1 fruit fly cellular context compared by ENCODE assay signal in genomic region chr3R:20574535-20574980, dm6.
A peak's percentile ranks its signal among the peaks of the same experiment; 100 is the strongest.
TF ChIP-seq lines count a peak whose summit lies in the region.

No protein-coding gene starts in this region.

TF ChIP-seq in whole organism, embryonic, 481 proteins besides CTCF, POLR2A, EP300 and RAD21 (continued from another document and continues in another):
- no peak for TF ChIP-seq sna (GFP tag; IDR thresholded peaks at IDR 0.05; lab: Robert Waterston, UW; ENCODE audit: partially characterized antibody)
- TF ChIP-seq trh (GFP tag; optimal IDR thresholded peaks at IDR 0.05; lab: Kevin White, UChicago): no peak
- TF ChIP-seq Oli (tag; optimal IDR thresholded peaks at IDR 0.05; lab: Kevin White, UChicago): no peak
- no peak for TF ChIP-seq CG11695 (GFP tag; IDR thresholded peaks at IDR 0.05; lab: Robert Waterston, UW)
- TF ChIP-seq HLH3B (GFP tag; IDR thresholded peaks at IDR 0.05; lab: Robert Waterston, UW): no peak
- TF ChIP-seq CG13123 (GFP tag; optimal IDR thresholded peaks at IDR 0.05; lab: Kevin White, UChicago): no peak
- no peak for TF ChIP-seq pros (GFP tag; optimal IDR thresholded peaks at IDR 0.05; lab: Kevin White, UChicago)
- TF ChIP-seq Atf3 (GFP tag; optimal IDR thresholded peaks at IDR 0.05; lab: Kevin White, UChicago): no peak
- TF ChIP-seq CG13424 (tag; optimal IDR thresholded peaks at IDR 0.05; lab: Kevin White, UChicago): no peak
- TF ChIP-seq kay (GFP tag; optimal IDR thresholded peaks at IDR 0.05; lab: Kevin White, UChicago): peak; percentile 5
- TF ChIP-seq HLH54F (GFP tag; optimal IDR thresholded peaks at IDR 0.05; lab: Kevin White, UChicago): no peak
- TF ChIP-seq CG12942 (GFP tag; optimal IDR thresholded peaks at IDR 0.05; lab: Kevin White, UChicago): no peak
- TF ChIP-seq CG2199 (GFP tag; IDR thresholded peaks at IDR 0.05; lab: Robert Waterston, UW): no peak
- TF ChIP-seq nerfin-1 (tag; optimal IDR thresholded peaks at IDR 0.05; lab: Kevin White, UChicago): no peak
- TF ChIP-seq CkIIα-i1 (GFP tag; IDR thresholded peaks at IDR 0.05; lab: Robert Waterston, UW): no peak
- TF ChIP-seq CG4820 (GFP tag; optimal IDR thresholded peaks at IDR 0.05; lab: Kevin White, UChicago): no peak
- TF ChIP-seq Dll (GFP tag; IDR thresholded peaks at IDR 0.05; lab: Robert Waterston, UW; ENCODE audit: partially characterized antibody): no peak
- TF ChIP-seq ind (GFP tag; optimal IDR thresholded peaks at IDR 0.05; lab: Kevin White, UChicago): no peak
- no peak for TF ChIP-seq seq (GFP tag; IDR thresholded peaks at IDR 0.05; lab: Robert Waterston, UW)
- TF ChIP-seq tap (tag; optimal IDR thresholded peaks at IDR 0.05; lab: Kevin White, UChicago): no peak
- no peak for TF ChIP-seq CG11504 (tag; optimal IDR thresholded peaks at IDR 0.05; lab: Kevin White, UChicago)
- no peak for TF ChIP-seq CG1024 (GFP tag; IDR thresholded peaks at IDR 0.05; lab: Robert Waterston, UW)
- peak; percentile 73 for TF ChIP-seq CG13894 (tag; optimal IDR thresholded peaks at IDR 0.05; lab: Kevin White, UChicago)
- TF ChIP-seq E2f2 (GFP tag; IDR thresholded peaks at IDR 0.05; lab: Robert Waterston, UW): no peak
- TF ChIP-seq Adf1 (GFP tag; IDR thresholded peaks at IDR 0.05; lab: Robert Waterston, UW): no peak; the same call in 1 of the 2 replicates
- TF ChIP-seq zen (tag; optimal IDR thresholded peaks at IDR 0.05; lab: Kevin White, UChicago): peak; percentile 36
- TF ChIP-seq pan (optimal IDR thresholded peaks at IDR 0.05; lab: Kevin White, UChicago): no peak
- no peak for TF ChIP-seq pan (GFP tag; optimal IDR thresholded peaks at IDR 0.05 in 1 of 2, IDR thresholded peaks at IDR 0.05 in 1 of 2)
- peak; percentile 42 for TF ChIP-seq PHDP (tag; optimal IDR thresholded peaks at IDR 0.05; lab: Kevin White, UChicago)
- TF ChIP-seq esg (GFP tag; conservative IDR thresholded peaks at IDR 0.05; lab: Robert Waterston, UW): no peak
- no peak for TF ChIP-seq D19B (GFP tag; optimal IDR thresholded peaks at IDR 0.05; lab: Kevin White, UChicago)
- no peak for TF ChIP-seq Sox100B (GFP tag; optimal IDR thresholded peaks at IDR 0.05; lab: Kevin White, UChicago)
- TF ChIP-seq hbn (GFP tag; IDR thresholded peaks at IDR 0.05; lab: Robert Waterston, UW; ENCODE audit: partially characterized antibody): no peak
- peak; percentile 5 for TF ChIP-seq wek (GFP tag; optimal IDR thresholded peaks at IDR 0.05; lab: Kevin White, UChicago)
- no peak for TF ChIP-seq Dip3 (GFP tag; optimal IDR thresholded peaks at IDR 0.05; lab: Kevin White, UChicago)
- TF ChIP-seq CG15269 (tag; optimal IDR thresholded peaks at IDR 0.05; lab: Kevin White, UChicago): peak; percentile 12
- TF ChIP-seq Kr (GFP tag; optimal IDR thresholded peaks at IDR 0.05; lab: Kevin White, UChicago): no peak
- peak; percentile 32; the same call in 1 of the 2 replicates for TF ChIP-seq vvl (GFP tag; IDR thresholded peaks at IDR 0.05; lab: Robert Waterston, UW)
- TF ChIP-seq sens (GFP tag; lab: Kevin White, UChicago): peak; percentile 54
- TF ChIP-seq CG4328 (GFP tag; optimal IDR thresholded peaks at IDR 0.05; lab: Kevin White, UChicago): peak; percentile 32
- TF ChIP-seq TFAM (GFP tag; optimal IDR thresholded peaks at IDR 0.05; lab: Kevin White, UChicago): no peak
- TF ChIP-seq gro (GFP tag; optimal IDR thresholded peaks at IDR 0.05; lab: Kevin White, UChicago): peak; percentile 49
- no peak for TF ChIP-seq ranshi (GFP tag; IDR thresholded peaks at IDR 0.05; lab: Robert Waterston, UW)
- TF ChIP-seq p53 (GFP tag; optimal IDR thresholded peaks at IDR 0.05; lab: Kevin White, UChicago): no peak
- TF ChIP-seq CG10431 (GFP tag; optimal IDR thresholded peaks at IDR 0.05; lab: Kevin White, UChicago): no peak
- peak; percentile 95 for TF ChIP-seq mirr (GFP tag; optimal IDR thresholded peaks at IDR 0.05; lab: Kevin White, UChicago)
- TF ChIP-seq sisA (GFP tag; IDR thresholded peaks at IDR 0.05; lab: Robert Waterston, UW): no peak
- no peak for TF ChIP-seq tll (GFP tag; optimal IDR thresholded peaks at IDR 0.05; lab: Kevin White, UChicago)
- TF ChIP-seq Aef1 (GFP tag; IDR thresholded peaks at IDR 0.05; lab: Robert Waterston, UW): no peak
- TF ChIP-seq eyg (GFP tag; optimal IDR thresholded peaks at IDR 0.05; lab: Kevin White, UChicago): no peak
- TF ChIP-seq Dp (GFP tag; optimal IDR thresholded peaks at IDR 0.05; lab: Kevin White, UChicago): no peak
- no peak for TF ChIP-seq CoRest (tag; optimal IDR thresholded peaks at IDR 0.05; lab: Kevin White, UChicago)
- no peak for TF ChIP-seq CG1603 (tag; optimal IDR thresholded peaks at IDR 0.05; lab: Kevin White, UChicago)
- TF ChIP-seq kah (GFP tag; optimal IDR thresholded peaks at IDR 0.05; lab: Kevin White, UChicago): no peak
- TF ChIP-seq pho (GFP tag; optimal IDR thresholded peaks at IDR 0.05; lab: Kevin White, UChicago): peak; percentile 9
- no peak for TF ChIP-seq dmrt99B (tag; optimal IDR thresholded peaks at IDR 0.05; lab: Kevin White, UChicago)
- no peak for TF ChIP-seq Hmx (GFP tag; optimal IDR thresholded peaks at IDR 0.05; lab: Kevin White, UChicago)
- TF ChIP-seq grn (GFP tag; optimal IDR thresholded peaks at IDR 0.05; lab: Kevin White, UChicago): peak; percentile 83
- TF ChIP-seq ttk (GFP tag; IDR thresholded peaks at IDR 0.05; lab: Robert Waterston, UW): no peak
- TF ChIP-seq pnt (GFP tag; optimal IDR thresholded peaks at IDR 0.05; lab: Kevin White, UChicago): no peak
- no peak for TF ChIP-seq CG7271 (tag; optimal IDR thresholded peaks at IDR 0.05; lab: Kevin White, UChicago)
- no peak for TF ChIP-seq CG2120 (GFP tag; optimal IDR thresholded peaks at IDR 0.05; lab: Kevin White, UChicago)
- peak; percentile 14; the same call in 1 of the 3 replicates for TF ChIP-seq row (GFP tag; IDR thresholded peaks at IDR 0.05; lab: Robert Waterston, UW)
- no peak for TF ChIP-seq CG8290 (GFP tag; optimal IDR thresholded peaks at IDR 0.05; lab: Kevin White, UChicago)
- TF ChIP-seq CG8290 (tag; optimal IDR thresholded peaks at IDR 0.05; lab: Kevin White, UChicago): peak in 1 of 2 experiments; percentile 62
- no peak for TF ChIP-seq CG3838 (GFP tag; optimal IDR thresholded peaks at IDR 0.05; lab: Kevin White, UChicago)
- no peak for TF ChIP-seq da (GFP tag; optimal IDR thresholded peaks at IDR 0.05; lab: Kevin White, UChicago)
- no peak for TF ChIP-seq gem (tag; optimal IDR thresholded peaks at IDR 0.05; lab: Kevin White, UChicago)
- no peak for TF ChIP-seq Ets65A (GFP tag; lab: Kevin White, UChicago)
- no peak for TF ChIP-seq CG14667 (GFP tag; IDR thresholded peaks at IDR 0.05; lab: Robert Waterston, UW)
- TF ChIP-seq schlank (tag; optimal IDR thresholded peaks at IDR 0.05; lab: Kevin White, UChicago): peak; percentile 9
- TF ChIP-seq CG15073 (GFP tag; optimal IDR thresholded peaks at IDR 0.05; lab: Kevin White, UChicago): no peak
- TF ChIP-seq gce (GFP tag; IDR thresholded peaks at IDR 0.05; lab: Robert Waterston, UW): peak; percentile 45; the same call in 1 of the 3 replicates
- no peak for TF ChIP-seq slou (GFP tag; optimal IDR thresholded peaks at IDR 0.05; lab: Kevin White, UChicago)
- peak; percentile 65 for TF ChIP-seq CG17829 (tag; optimal IDR thresholded peaks at IDR 0.05; lab: Kevin White, UChicago)
- peak; percentile 12 for TF ChIP-seq pzg (GFP tag; optimal IDR thresholded peaks at IDR 0.05; lab: Kevin White, UChicago)
- no peak for TF ChIP-seq NC2β (GFP tag; optimal IDR thresholded peaks at IDR 0.05; lab: Kevin White, UChicago)
- TF ChIP-seq CG33213 (GFP tag; optimal IDR thresholded peaks at IDR 0.05; lab: Kevin White, UChicago): no peak
- no peak for TF ChIP-seq CG11093 (GFP tag; IDR thresholded peaks at IDR 0.05; lab: Robert Waterston, UW)
- TF ChIP-seq H2.0 (GFP tag; IDR thresholded peaks at IDR 0.05; lab: Robert Waterston, UW): no peak
- TF ChIP-seq slbo (GFP tag; IDR thresholded peaks at IDR 0.05; lab: Robert Waterston, UW): no peak
- TF ChIP-seq CG10321 (GFP tag; IDR thresholded peaks at IDR 0.05; lab: Robert Waterston, UW): no peak
- TF ChIP-seq tup (GFP tag; optimal IDR thresholded peaks at IDR 0.05; lab: Kevin White, UChicago): no peak
- peak; percentile 84 for TF ChIP-seq CG10543 (GFP tag; optimal IDR thresholded peaks at IDR 0.05; lab: Kevin White, UChicago)
- no peak for TF ChIP-seq CG3065 (GFP tag; optimal IDR thresholded peaks at IDR 0.05; lab: Kevin White, UChicago)
- TF ChIP-seq stwl (tag; optimal IDR thresholded peaks at IDR 0.05; lab: Kevin White, UChicago): no peak
- no peak for TF ChIP-seq GATAe (GFP tag; conservative IDR thresholded peaks at IDR 0.05; lab: Robert Waterston, UW)
- TF ChIP-seq dpn (GFP tag; optimal IDR thresholded peaks at IDR 0.05; lab: Kevin White, UChicago): peak in 1 of 2 experiments; percentile 21
- TF ChIP-seq Max (GFP tag; optimal IDR thresholded peaks at IDR 0.05; lab: Kevin White, UChicago): peak; percentile 58
- no peak for TF ChIP-seq tx (GFP tag; optimal IDR thresholded peaks at IDR 0.05; lab: Kevin White, UChicago)
- TF ChIP-seq CG32772 (GFP tag; IDR thresholded peaks at IDR 0.05; lab: Robert Waterston, UW): no peak
- peak; percentile 22 for TF ChIP-seq maf-S (GFP tag; optimal IDR thresholded peaks at IDR 0.05; lab: Kevin White, UChicago)
- no peak for TF ChIP-seq Ptx1 (GFP tag; IDR thresholded peaks at IDR 0.05; lab: Robert Waterston, UW)
- no peak for TF ChIP-seq Gsc (GFP tag; IDR thresholded peaks at IDR 0.05; lab: Robert Waterston, UW)
- no peak for TF ChIP-seq CG4707 (GFP tag; optimal IDR thresholded peaks at IDR 0.05; lab: Kevin White, UChicago)
- TF ChIP-seq CG4404 (GFP tag; IDR thresholded peaks at IDR 0.05; lab: Robert Waterston, UW): no peak
- TF ChIP-seq pfk (GFP tag; optimal IDR thresholded peaks at IDR 0.05; lab: Kevin White, UChicago): peak; percentile 71
- TF ChIP-seq danr (GFP tag; IDR thresholded peaks at IDR 0.05; lab: Robert Waterston, UW): no peak
- peak; percentile 14 for TF ChIP-seq Dek (tag; optimal IDR thresholded peaks at IDR 0.05; lab: Kevin White, UChicago)
- no peak for TF ChIP-seq cad (GFP tag; optimal IDR thresholded peaks at IDR 0.05; lab: Kevin White, UChicago)
- peak; percentile 12; the same call in 1 of the 2 replicates for TF ChIP-seq CG14014 (GFP tag; IDR thresholded peaks at IDR 0.05; lab: Robert Waterston, UW)
- TF ChIP-seq CG7928 (GFP tag; optimal IDR thresholded peaks at IDR 0.05; lab: Kevin White, UChicago): peak; percentile 62
- peak; percentile 27 for TF ChIP-seq Bdp1 (GFP tag; optimal IDR thresholded peaks at IDR 0.05; lab: Kevin White, UChicago)
- peak; percentile 52; the same call in 1 of the 2 replicates for TF ChIP-seq CG32532 (GFP tag; IDR thresholded peaks at IDR 0.05; lab: Robert Waterston, UW)
- peak; percentile 2 for TF ChIP-seq CG11398 (GFP tag; optimal IDR thresholded peaks at IDR 0.05; lab: Kevin White, UChicago)
- TF ChIP-seq Hr78 (GFP tag; optimal IDR thresholded peaks at IDR 0.05; lab: Kevin White, UChicago): no peak
- no peak for TF ChIP-seq chn (GFP tag; optimal IDR thresholded peaks at IDR 0.05; lab: Kevin White, UChicago)
- no peak for TF ChIP-seq CG2202 (tag; optimal IDR thresholded peaks at IDR 0.05; lab: Kevin White, UChicago)
- TF ChIP-seq HLH4C (GFP tag; IDR thresholded peaks at IDR 0.05; lab: Robert Waterston, UW; ENCODE audit: partially characterized antibody): no peak; the same call in 2 of the 3 replicates
- TF ChIP-seq lov (optimal IDR thresholded peaks at IDR 0.05; lab: Kevin White, UChicago): no peak
- 0 out of 3 replicates have a peak, but pooled peaks have one; percentile 55 for TF ChIP-seq lov (GFP tag; IDR thresholded peaks at IDR 0.05; lab: Robert Waterston, UW)
- no peak for TF ChIP-seq CG11696 (GFP tag; IDR thresholded peaks at IDR 0.05; lab: Robert Waterston, UW)
- no peak for TF ChIP-seq gsb-n (tag; optimal IDR thresholded peaks at IDR 0.05; lab: Kevin White, UChicago)
- no peak for TF ChIP-seq dm (GFP tag; optimal IDR thresholded peaks at IDR 0.05; lab: Kevin White, UChicago)
- peak; percentile 47; the same call in 1 of the 2 replicates for TF ChIP-seq rib (GFP tag; IDR thresholded peaks at IDR 0.05; lab: Robert Waterston, UW)
- no peak for TF ChIP-seq ewg (GFP tag; optimal IDR thresholded peaks at IDR 0.05; lab: Kevin White, UChicago)
- peak; percentile 56 for TF ChIP-seq bigmax (GFP tag; optimal IDR thresholded peaks at IDR 0.05; lab: Kevin White, UChicago)
- TF ChIP-seq toy (GFP tag; IDR thresholded peaks at IDR 0.05; lab: Robert Waterston, UW): no peak
- peak; percentile 68 for TF ChIP-seq CG12769 (tag; optimal IDR thresholded peaks at IDR 0.05; lab: Kevin White, UChicago)
- TF ChIP-seq peb (GFP tag; IDR thresholded peaks at IDR 0.05; lab: Robert Waterston, UW): peak; percentile 10; the same call in 1 of the 2 replicates
- no peak for TF ChIP-seq CG5953 (GFP tag; IDR thresholded peaks at IDR 0.05; lab: Robert Waterston, UW)
- TF ChIP-seq cwo (GFP tag; optimal IDR thresholded peaks at IDR 0.05; lab: Kevin White, UChicago): peak; percentile 20
- TF ChIP-seq Pdp1 (GFP tag; optimal IDR thresholded peaks at IDR 0.05; lab: Kevin White, UChicago): peak in 1 of 2 experiments; percentile 63
- TF ChIP-seq Nf-YB (GFP tag; optimal IDR thresholded peaks at IDR 0.05; lab: Kevin White, UChicago): no peak
- no peak for TF ChIP-seq CG17186 (GFP tag; optimal IDR thresholded peaks at IDR 0.05; lab: Kevin White, UChicago)
- TF ChIP-seq CG34224 (GFP tag; IDR thresholded peaks at IDR 0.05; lab: Robert Waterston, UW; ENCODE audit: partially characterized antibody): no peak
- TF ChIP-seq CG6683 (GFP tag; optimal IDR thresholded peaks at IDR 0.05; lab: Kevin White, UChicago): no peak
- no peak for TF ChIP-seq prd (optimal IDR thresholded peaks at IDR 0.05; lab: Kevin White, UChicago)
- TF ChIP-seq prd (GFP tag; IDR thresholded peaks at IDR 0.05; lab: Robert Waterston, UW): no peak
- TF ChIP-seq CG43689 (GFP tag; IDR thresholded peaks at IDR 0.05; lab: Robert Waterston, UW): no peak
- TF ChIP-seq dysf (GFP tag; IDR thresholded peaks at IDR 0.05; lab: Robert Waterston, UW): no peak
- TF ChIP-seq Ssrp (tag; optimal IDR thresholded peaks at IDR 0.05; lab: Kevin White, UChicago): no peak
- no peak for TF ChIP-seq sima (GFP tag; optimal IDR thresholded peaks at IDR 0.05; lab: Kevin White, UChicago)
- TF ChIP-seq aop (GFP tag; IDR thresholded peaks at IDR 0.05; lab: Robert Waterston, UW): no peak
- TF ChIP-seq CG8924 (tag; optimal IDR thresholded peaks at IDR 0.05; lab: Kevin White, UChicago): peak; percentile 12
- no peak for TF ChIP-seq z (GFP tag; IDR thresholded peaks at IDR 0.05; lab: Robert Waterston, UW)
- 0 out of 2 replicates have a peak, but pooled peaks have one; percentile 38 for TF ChIP-seq unc-4 (GFP tag; IDR thresholded peaks at IDR 0.05; lab: Robert Waterston, UW; ENCODE audit: partially characterized antibody)
- no peak for TF ChIP-seq chif (GFP tag; optimal IDR thresholded peaks at IDR 0.05; lab: Kevin White, UChicago)
